Worm (Caenorhabditis elegans) whole organism, mixed stage, embryonic: ENCODE measurements around the gene F39G3.3.

Experiments
- ham-2 ChIP-seq: fragments of 200-800 bp; sonication (Bioruptor generic); optimal IDR thresholded peaks from 2 replicates; lab custom pipeline; 2018; ENCODE audit warnings: mild to moderate bottlenecking, missing genetic modification characterization, missing compliant biosample characterization
- lin-13 ChIP-seq: fragments of 150-350 bp; optimal IDR thresholded peaks from 2 replicates; lab custom pipeline; 2014; ENCODE audit warnings: missing biosample characterization, missing genetic modification characterization
- nhr-2 ChIP-seq: fragments of 150-350 bp; optimal IDR thresholded peaks from 2 replicates; lab custom pipeline; 2014; ENCODE audit warnings: missing biosample characterization, missing genetic modification characterization
- nhr-237 ChIP-seq: fragments of 150-350 bp; optimal IDR thresholded peaks from 2 replicates; lab custom pipeline; 2014; ENCODE audit warnings: missing biosample characterization, missing genetic modification characterization
- tbx-8 ChIP-seq: fragments of 200-800 bp; sonication (Bioruptor generic); optimal IDR thresholded peaks from 2 replicates; lab custom pipeline; 2018; ENCODE audit warnings: mild to moderate bottlenecking, missing genetic modification characterization, moderate library complexity, missing compliant biosample characterization
- unc-62 ChIP-seq: fragments of 150-350 bp; optimal IDR thresholded peaks from 2 replicates; lab custom pipeline; 2014; ENCODE audit warnings: missing biosample characterization, missing genetic modification reagents, missing genetic modification characterization

DNA sequence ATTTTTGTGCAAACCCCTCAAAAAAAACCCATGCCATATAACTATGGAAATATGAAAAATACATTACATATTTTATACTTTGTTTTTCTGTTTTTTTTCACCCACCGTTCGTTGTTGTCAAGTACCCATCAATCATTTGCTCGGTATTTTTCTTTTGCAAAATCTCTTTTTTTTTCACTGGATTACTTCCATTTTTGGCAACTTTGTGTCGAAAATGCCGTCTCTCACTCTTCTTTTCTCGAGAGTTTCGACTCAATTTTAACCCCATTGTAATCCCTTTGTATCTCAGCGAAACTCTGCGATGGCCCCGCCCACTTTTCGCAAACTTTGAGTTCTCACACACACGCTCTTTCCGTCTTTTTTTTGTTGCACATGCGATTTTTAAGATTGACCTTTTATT lies 43.4 kb downstream of the F39G3.3 start:
- TF ChIP-seq unc-62 (GFP tag; lab: Kevin White, UChicago), result no peak
- no peak for TF ChIP-seq nhr-2 (tag; lab: Kevin White, UChicago)
- TF ChIP-seq nhr-237, result no peak
- no peak for TF ChIP-seq ham-2 (GFP tag; lab: Kevin White, UChicago)
- no peak for TF ChIP-seq tbx-8
- TF ChIP-seq lin-13, result no peak
